Worm (Caenorhabditis elegans): ENCODE results near the gene nmt-1.

DNA sequence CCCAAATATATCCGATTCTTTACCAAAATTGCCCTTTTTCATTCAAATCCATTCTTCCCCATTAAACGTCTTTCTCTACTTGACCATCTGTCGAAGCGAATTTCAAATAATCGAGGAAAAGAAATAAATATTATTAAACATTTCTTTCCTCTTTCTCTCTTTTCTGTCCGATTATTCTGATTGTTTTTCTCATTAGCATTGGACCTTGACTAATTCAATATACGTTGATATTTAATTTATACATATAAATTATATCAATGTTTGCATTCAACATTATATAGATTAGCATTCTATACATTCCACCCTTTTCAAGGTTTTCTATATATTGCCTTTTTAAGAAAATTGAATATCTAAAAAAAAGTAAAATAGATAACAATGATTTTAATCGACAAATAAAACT, 43.2 kb downstream of the nmt-1 start:
- TF ChIP-seq jun-1 (tag; optimal IDR thresholded peaks at IDR 0.05) (no peak), Y48G9A.11 (GFP tag; IDR thresholded peaks at IDR 0.05) (no peak), ceh-32 (tag; optimal IDR thresholded peaks at IDR 0.05; ENCODE audit: poor library complexity) (no peak), nhr-237 (tag; optimal IDR thresholded peaks at IDR 0.05) (no peak), ctbp-1 (GFP tag; IDR thresholded peaks at IDR 0.05) (no peak), nhr-28 (tag; optimal IDR thresholded peaks at IDR 0.05) (no peak)
